Fruit fly (Drosophila melanogaster): Measurements from ENCODE around the gene CG13312.

Gene CG13312

DNA sequence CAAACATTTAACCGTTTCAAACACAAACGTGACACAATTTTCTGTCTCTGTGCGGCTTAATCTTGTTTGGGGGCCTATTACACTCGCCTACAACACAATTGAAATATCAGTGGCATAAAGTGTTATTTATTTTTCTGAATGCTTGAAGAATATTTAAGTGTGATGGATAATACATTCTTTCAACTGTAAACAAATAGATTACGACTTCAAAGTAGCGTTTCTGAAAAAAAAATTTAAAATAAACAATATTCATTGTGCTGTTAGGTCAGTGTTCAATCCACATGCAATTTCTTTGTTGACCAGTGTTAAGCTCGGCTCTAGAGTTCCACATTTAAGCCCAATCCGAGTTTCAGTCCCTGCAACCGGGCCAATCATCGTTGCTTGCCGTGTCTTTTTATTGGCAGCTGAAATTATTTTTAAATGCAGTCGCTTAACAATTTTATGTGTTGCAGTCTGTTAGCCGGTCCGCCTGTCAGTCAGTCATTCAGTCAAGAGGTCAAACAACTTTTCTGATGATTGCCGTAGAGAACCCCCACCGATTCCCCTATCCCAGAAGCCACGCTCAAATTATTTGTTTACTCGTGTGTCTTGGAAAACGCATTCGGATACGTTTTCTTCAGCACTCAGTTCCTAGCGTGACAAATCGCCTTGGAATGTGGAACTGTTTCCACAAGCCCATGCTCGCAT is 33.9 kb downstream of the CG13312 start (continued):
- TF ChIP-seq Hr51 (GFP tag; optimal IDR thresholded peaks at IDR 0.05) (peak in 1 of 2 experiments; percentile 85), eve (GFP tag; optimal IDR thresholded peaks at IDR 0.05) (peak in 1 of 2 experiments; percentile 96), CG7928 (GFP tag; optimal IDR thresholded peaks at IDR 0.05) (no peak), HmgZ (tag; optimal IDR thresholded peaks at IDR 0.05) (peak; percentile 15), CG14014 (GFP tag; IDR thresholded peaks at IDR 0.05) (peak; percentile 67; the same call in 1 of the 2 replicates), gcm (GFP tag; optimal IDR thresholded peaks at IDR 0.05) (peak; percentile 79), ind (GFP tag; optimal IDR thresholded peaks at IDR 0.05) (peak; percentile 55), cas (GFP tag; IDR thresholded peaks at IDR 0.05) (no peak), repo (GFP tag; optimal IDR thresholded peaks at IDR 0.05) (no peak), abd-A (tag; optimal IDR thresholded peaks at IDR 0.05) (peak; percentile 18), D19A (tag; optimal IDR thresholded peaks at IDR 0.05) (peak; percentile 70), nau (GFP tag; optimal IDR thresholded peaks at IDR 0.05) (peak; percentile 43), Lpt (GFP tag; optimal IDR thresholded peaks at IDR 0.05) (no peak), Aef1 (GFP tag; IDR thresholded peaks at IDR 0.05) (0 out of 3 replicates have a peak, but pooled peaks have one; percentile 18), tup (GFP tag; optimal IDR thresholded peaks at IDR 0.05) (peak; percentile 50), Optix (GFP tag; IDR thresholded peaks at IDR 0.05) (no peak; the same call in 2 of the 3 replicates), CG9932 (GFP tag; IDR thresholded peaks at IDR 0.05) (no peak), pho (GFP tag; optimal IDR thresholded peaks at IDR 0.05) (no peak), CG16863 (GFP tag; optimal IDR thresholded peaks at IDR 0.05) (peak; percentile 62), Side (GFP tag; optimal IDR thresholded peaks at IDR 0.05) (peak; percentile 52), jing (GFP tag; optimal IDR thresholded peaks at IDR 0.05) (peak; percentile 62), en (GFP tag; optimal IDR thresholded peaks at IDR 0.05) (peak; percentile 58), zen (tag; optimal IDR thresholded peaks at IDR 0.05) (no peak), Dll (GFP tag; IDR thresholded peaks at IDR 0.05; ENCODE audit: partially characterized antibody) (no peak), usp (GFP tag; optimal IDR thresholded peaks at IDR 0.05) (no peak), CG31365 (tag; optimal IDR thresholded peaks at IDR 0.05) (no peak), pzg (GFP tag; optimal IDR thresholded peaks at IDR 0.05) (no peak), Ada2b (GFP tag; IDR thresholded peaks at IDR 0.05) (peak; percentile 66), CG14441 (GFP tag; IDR thresholded peaks at IDR 0.05) (peak; percentile 69), CG9215 (GFP tag; IDR thresholded peaks at IDR 0.05) (peak; percentile 24; the same call in 1 of the 2 replicates), CG1792 (GFP tag; optimal IDR thresholded peaks at IDR 0.05) (no peak), Vsx1 (GFP tag; optimal IDR thresholded peaks at IDR 0.05) (peak; percentile 8), otp (GFP tag; IDR thresholded peaks at IDR 0.05) (peak; percentile 78), hbn (GFP tag; IDR thresholded peaks at IDR 0.05; ENCODE audit: partially characterized antibody) (no peak), HHEX (GFP tag; optimal IDR thresholded peaks at IDR 0.05) (peak; percentile 8), slp2 (GFP tag; optimal IDR thresholded peaks at IDR 0.05) (peak; percentile 59), Sin3A (optimal IDR thresholded peaks at IDR 0.05) (no peak), CG11398 (GFP tag; optimal IDR thresholded peaks at IDR 0.05) (peak; percentile 39), CG30431 (GFP tag; optimal IDR thresholded peaks at IDR 0.05) (peak; percentile 31), trh (GFP tag; optimal IDR thresholded peaks at IDR 0.05) (peak; percentile 35), CG2199 (GFP tag; IDR thresholded peaks at IDR 0.05) (no peak), croc (GFP tag; conservative IDR thresholded peaks at IDR 0.05) (peak; percentile 65), Blimp-1 (GFP tag; optimal IDR thresholded peaks at IDR 0.05) (peak; percentile 82), CG15514 (GFP tag; optimal IDR thresholded peaks at IDR 0.05) (no peak), Dp (GFP tag; optimal IDR thresholded peaks at IDR 0.05) (no peak), Xrp1 (GFP tag; IDR thresholded peaks at IDR 0.05) (peak; percentile 88), Neu2 (GFP tag; optimal IDR thresholded peaks at IDR 0.05; ENCODE audit: borderline replicate concordance) (no peak), tgo (GFP tag; IDR thresholded peaks at IDR 0.05) (peak; percentile 77), CG7745 (tag; optimal IDR thresholded peaks at IDR 0.05) (no peak), Elba2 (GFP tag; optimal IDR thresholded peaks at IDR 0.05) (no peak)
